Worm (Caenorhabditis elegans) whole organism, L4/young adult: Measurements from ENCODE around the gene C23H4.8.

ENCODE experiments used
- dao-5 ChIP-seq: sonication (generic microtip); optimal IDR thresholded peaks from 2 replicates; lab custom pipeline; 2016; ENCODE audit warnings: missing genotype, missing genetic modification characterization, moderate library complexity, missing compliant biosample characterization
- him-1 ChIP-seq: sonication (generic microtip); optimal IDR thresholded peaks from 2 replicates; lab custom pipeline; 2016; ENCODE audit warnings: missing genotype, missing genetic modification reagents, missing genetic modification characterization, missing compliant biosample characterization

- TF ChIP-seq him-1 (tag; lab: Kevin White, UChicago) (no peak), dao-5 (tag; lab: Kevin White, UChicago) (no peak)
These were observed 39.6 kb downstream of the C23H4.8 start, which contains the start of gene E01G6.2 for ce11 chrX:12256594-12257048.
